Worm (Caenorhabditis elegans) whole organism, L2 larva: ENCODE measurements around the gene nlp-41.

Experiments
- C34F6.9 ChIP-seq: fragments of 150-350 bp; optimal IDR thresholded peaks from 2 replicates; lab custom pipeline; 2014; ENCODE audit warnings: missing biosample characterization, missing genetic modification characterization
- F13H6.1 ChIP-seq: sonication (generic microtip); optimal IDR thresholded peaks from 2 replicates; lab custom pipeline; 2016; ENCODE audit warnings: missing genetic modification characterization, missing compliant biosample characterization
- R02D3.7 ChIP-seq: fragments of 150-350 bp; optimal IDR thresholded peaks from 2 replicates; lab custom pipeline; 2014; ENCODE audit warnings: missing biosample characterization, missing genetic modification characterization
- ZK546.5 ChIP-seq: sonication (generic microtip); optimal IDR thresholded peaks from 2 replicates; lab custom pipeline; 2017; ENCODE audit warnings: missing biosample characterization, missing genetic modification characterization
- alr-1 ChIP-seq: fragments of 150-350 bp; optimal IDR thresholded peaks from 2 replicates; lab custom pipeline; 2014; ENCODE audit warnings: missing biosample characterization, missing genetic modification characterization
- aly-2 ChIP-seq: fragments of 150-350 bp; optimal IDR thresholded peaks from 2 replicates; lab custom pipeline; 2014; ENCODE audit warnings: missing biosample characterization, missing genetic modification characterization
- ama-1 ChIP-seq: fragments of 150-350 bp; optimal IDR thresholded peaks from 2 replicates; lab custom pipeline; 2018; ENCODE audit warnings: inconsistent platforms
- blmp-1 ChIP-seq: sonication (generic microtip); optimal IDR thresholded peaks from 2 replicates; lab custom pipeline; 2017; ENCODE audit warnings: missing genetic modification characterization, mild to moderate bottlenecking, missing compliant biosample characterization, antibody characterized with exemption, moderate library complexity; ENCODE audit not compliant: insufficient read depth
- ceh-16 ChIP-seq: fragments of 150-350 bp; optimal IDR thresholded peaks from 2 replicates; lab custom pipeline; 2014; ENCODE audit warnings: missing biosample characterization, missing genetic modification characterization
- ceh-82 ChIP-seq: fragments of 150-350 bp; optimal IDR thresholded peaks from 2 replicates; lab custom pipeline; 2014; ENCODE audit warnings: missing biosample characterization, missing genetic modification characterization
- crh-2 ChIP-seq: sonication (generic microtip); optimal IDR thresholded peaks from 2 replicates; lab custom pipeline; 2017; ENCODE audit warnings: missing biosample characterization, missing genetic modification characterization
- dmd-4 ChIP-seq: sonication (generic microtip); optimal IDR thresholded peaks from 2 replicates; lab custom pipeline; 2017; ENCODE audit warnings: missing biosample characterization, missing genetic modification characterization
- elt-1 ChIP-seq: fragments of 150-350 bp; optimal IDR thresholded peaks from 2 replicates; lab custom pipeline; 2014; ENCODE audit warnings: missing biosample characterization, missing genetic modification characterization
- elt-3 ChIP-seq: sonication (generic microtip); optimal IDR thresholded peaks from 2 replicates; lab custom pipeline; 2017; ENCODE audit warnings: missing biosample characterization, missing genetic modification characterization
- fos-1 ChIP-seq: fragments of 150-350 bp; optimal IDR thresholded peaks from 2 replicates; lab custom pipeline; 2014; ENCODE audit warnings: missing biosample characterization, missing genetic modification characterization
- lin-11 ChIP-seq: fragments of 150-350 bp; sonication (generic microtip); optimal IDR thresholded peaks from 2 replicates; lab custom pipeline; 2014; ENCODE audit warnings: missing biosample characterization, missing genetic modification characterization, inconsistent platforms, mixed read lengths
- lsy-2 ChIP-seq, 2 experiments: fragments of 150-350 bp in 1 of 2; sonication (generic microtip) in 1 of 2; optimal IDR thresholded peaks; 2 replicates each; lab custom pipeline; 2014 to 2017; ENCODE audit warnings: missing biosample characterization in 2 of 2, missing genetic modification characterization in 2 of 2
- mbf-1 ChIP-seq: sonication (generic microtip); optimal IDR thresholded peaks from 2 replicates; lab custom pipeline; 2017; ENCODE audit warnings: missing biosample characterization, missing genetic modification characterization
- mdl-1 ChIP-seq, 2 experiments: fragments of 150-350 bp in 1 of 2; sonication (generic microtip) in 1 of 2; optimal IDR thresholded peaks; 2 replicates each; lab custom pipeline; 2017; ENCODE audit warnings: missing biosample characterization in 2 of 2, missing genetic modification characterization in 2 of 2
- nhr-11 ChIP-seq: fragments of 150-350 bp; optimal IDR thresholded peaks from 2 replicates; lab custom pipeline; 2014; ENCODE audit warnings: missing biosample characterization, missing genetic modification characterization
- nhr-129 ChIP-seq: fragments of 150-350 bp; optimal IDR thresholded peaks from 2 replicates; lab custom pipeline; 2014; ENCODE audit warnings: missing biosample characterization, missing genetic modification characterization
- nhr-21 ChIP-seq: fragments of 150-350 bp; optimal IDR thresholded peaks from 2 replicates; lab custom pipeline; 2014; ENCODE audit warnings: missing biosample characterization, missing genetic modification characterization
- nhr-23 ChIP-seq: fragments of 150-350 bp; optimal IDR thresholded peaks from 2 replicates; lab custom pipeline; 2014; ENCODE audit warnings: missing biosample characterization, missing genetic modification reagents, missing genetic modification characterization
- nhr-237 ChIP-seq: fragments of 150-350 bp; optimal IDR thresholded peaks from 2 replicates; lab custom pipeline; 2014; ENCODE audit warnings: missing biosample characterization, missing genetic modification characterization
- nhr-6 ChIP-seq: fragments of 150-350 bp; optimal IDR thresholded peaks from 2 replicates; lab custom pipeline; 2014; ENCODE audit warnings: missing biosample characterization, missing genetic modification characterization
- nhr-77 ChIP-seq: fragments of 150-350 bp; optimal IDR thresholded peaks from 2 replicates; lab custom pipeline; 2014; ENCODE audit warnings: missing biosample characterization, missing genetic modification characterization
- peb-1 ChIP-seq: fragments of 150-350 bp; optimal IDR thresholded peaks from 2 replicates; lab custom pipeline; 2014; ENCODE audit warnings: missing biosample characterization, missing genetic modification characterization
- sem-4 ChIP-seq: fragments of 150-350 bp; optimal IDR thresholded peaks from 2 replicates; lab custom pipeline; 2014; ENCODE audit warnings: missing biosample characterization, missing genetic modification reagents, missing genetic modification characterization
- skn-1 ChIP-seq: sonication (generic microtip); optimal IDR thresholded peaks from 2 replicates; lab custom pipeline; 2017; ENCODE audit warnings: missing biosample characterization, missing genetic modification characterization
- sma-3 ChIP-seq: sonication (generic microtip); optimal IDR thresholded peaks from 2 replicates; lab custom pipeline; 2016; ENCODE audit warnings: missing genetic modification reagents, missing genetic modification characterization, missing compliant biosample characterization
- unc-39 ChIP-seq: fragments of 150-350 bp; optimal IDR thresholded peaks from 2 replicates; lab custom pipeline; 2014; ENCODE audit warnings: missing biosample characterization, missing genetic modification characterization
- unc-55 ChIP-seq: fragments of 150-350 bp; sonication (generic microtip); optimal IDR thresholded peaks from 3 replicates; lab custom pipeline; 2014; ENCODE audit warnings: missing biosample characterization, missing genetic modification reagents, missing genetic modification characterization
- unc-62 ChIP-seq: fragments of 150-350 bp; optimal IDR thresholded peaks from 2 replicates; lab custom pipeline; 2014; ENCODE audit warnings: missing biosample characterization, missing genetic modification reagents, missing genetic modification characterization
- zag-1 ChIP-seq: fragments of 150-350 bp; optimal IDR thresholded peaks from 2 replicates; lab custom pipeline; 2014; ENCODE audit warnings: missing biosample characterization, missing genetic modification characterization
- ztf-11 ChIP-seq: sonication (generic microtip); optimal IDR thresholded peaks from 2 replicates; lab custom pipeline; 2017; ENCODE audit warnings: missing biosample characterization, missing genetic modification characterization

nlp-41 gene

ce11 chrII:14550613-14551012 lies at the start of gene nlp-41:
TSS of gene nlp-41 (plus strand) at chrII:14550913.
- TF ChIP-seq elt-3 (no peak), unc-62 (GFP tag; lab: Kevin White, UChicago) (no peak), blmp-1 (tag; lab: Kevin White, UChicago) (no peak), nhr-77 (tag; lab: Kevin White, UChicago) (no peak), ceh-16 (tag; lab: Kevin White, UChicago) (no peak), ama-1 (no peak), C34F6.9 (tag; lab: Kevin White, UChicago) (no peak), aly-2 (tag; lab: Kevin White, UChicago) (no peak), mdl-1 (tag; optimal IDR thresholded peaks at IDR 0.05; lab: Kevin White, UChicago) (no peak), fos-1 (tag; lab: Kevin White, UChicago) (no peak), ZK546.5 (tag; lab: Kevin White, UChicago) (no peak), dmd-4 (tag; lab: Kevin White, UChicago) (no peak), sma-3 (GFP tag; lab: Kevin White, UChicago) (no peak), ztf-11 (tag; lab: Kevin White, UChicago) (no peak), lsy-2 (tag; optimal IDR thresholded peaks at IDR 0.05; lab: Kevin White, UChicago) (no peak)
- TF ChIP-seq, all 48 proteins: peak for 0

ce11 chrII:14501447-14501846 lies 49.3 kb upstream of the nlp-41 start, which contains the start of gene K10H10.5:
TSS of gene K10H10.5 (plus strand) at chrII:14501747.
- TF ChIP-seq ZK546.5 (tag; lab: Kevin White, UChicago), result no peak
- no peak for TF ChIP-seq C34F6.9 (tag; lab: Kevin White, UChicago)
- no peak for TF ChIP-seq aly-2 (tag; lab: Kevin White, UChicago)
- no peak for TF ChIP-seq ceh-82 (tag; lab: Kevin White, UChicago)
- TF ChIP-seq unc-55 (GFP tag; lab: Kevin White, UChicago), result no peak
- no peak for TF ChIP-seq nhr-129 (tag; lab: Kevin White, UChicago)
- no peak for TF ChIP-seq nhr-237 (tag; lab: Kevin White, UChicago)
- no peak for TF ChIP-seq elt-3
- TF ChIP-seq lin-11 (tag; lab: Kevin White, UChicago), result no peak
- TF ChIP-seq crh-2 (tag; lab: Kevin White, UChicago), result no peak
- TF ChIP-seq unc-39 (tag; lab: Kevin White, UChicago), result no peak
- TF ChIP-seq ceh-16 (tag; lab: Kevin White, UChicago), result no peak
- no peak for TF ChIP-seq nhr-23 (tag; lab: Kevin White, UChicago)
- no peak for TF ChIP-seq unc-62 (GFP tag; lab: Kevin White, UChicago)
- TF ChIP-seq zag-1 (tag; lab: Kevin White, UChicago), result no peak
- TF ChIP-seq F13H6.1 (tag; lab: Kevin White, UChicago), result no peak

ce11 chrII:14502997-14503396 lies 47.7 kb upstream of the nlp-41 start, which contains the start of gene K10H10.6:
TSS of gene K10H10.6 (plus strand) at chrII:14503297.
- no peak for TF ChIP-seq unc-62 (GFP tag; lab: Kevin White, UChicago)
- TF ChIP-seq, all 48 proteins: peak for 0

ce11 chrII:14506245-14506644 lies 44.5 kb upstream of the nlp-41 start, which contains the start of gene K10H10.12:
TSS of gene K10H10.12 (minus strand) at chrII:14506345.
- TF ChIP-seq nhr-21 (no peak), zag-1 (tag; lab: Kevin White, UChicago) (no peak), peb-1 (tag; lab: Kevin White, UChicago) (no peak), C34F6.9 (tag; lab: Kevin White, UChicago) (no peak), aly-2 (tag; lab: Kevin White, UChicago) (no peak), nhr-77 (tag; lab: Kevin White, UChicago) (no peak), ceh-82 (tag; lab: Kevin White, UChicago) (no peak), nhr-6 (tag; lab: Kevin White, UChicago) (no peak), ama-1 (no peak), nhr-11 (no peak), R02D3.7 (tag; lab: Kevin White, UChicago) (no peak), nhr-237 (tag; lab: Kevin White, UChicago) (no peak), elt-1 (tag; lab: Kevin White, UChicago) (no peak)

DNA sequence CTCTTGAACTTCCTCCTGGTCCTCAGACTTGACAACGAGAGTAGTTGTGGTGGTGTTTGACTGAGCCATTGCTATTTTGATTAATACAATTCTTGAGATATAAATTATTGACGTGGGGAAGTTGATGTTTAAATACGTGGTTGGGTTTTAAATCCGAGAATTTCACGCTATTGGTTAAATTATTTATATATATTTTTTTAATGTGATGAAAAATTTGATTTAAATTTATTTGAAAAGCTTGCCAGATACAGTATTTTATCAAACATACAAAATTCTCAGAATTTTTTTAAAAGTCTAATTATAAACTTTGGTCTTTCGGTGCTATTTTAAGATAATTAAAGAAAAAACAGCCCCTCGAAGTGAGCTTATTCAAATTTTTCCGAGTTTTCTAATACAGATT lies 43.1 kb upstream of the nlp-41 start, which contains the start of the genes K10H10.7 and K10H10.10:
TSS of gene K10H10.7 (minus strand) at position 101 of the 400 bp plus-strand sequence.
TSS of gene K10H10.10 (plus strand) at position 204 of the 400 bp plus-strand sequence.
- no peak for TF ChIP-seq sem-4 (tag; lab: Kevin White, UChicago)
- no peak for TF ChIP-seq zag-1 (tag; lab: Kevin White, UChicago)
- no peak for TF ChIP-seq alr-1
- TF ChIP-seq mbf-1 (tag; lab: Kevin White, UChicago), result no peak
- TF ChIP-seq skn-1 (tag; lab: Kevin White, UChicago), result no peak
- TF ChIP-seq ztf-11 (tag; lab: Kevin White, UChicago), result no peak
- TF ChIP-seq F13H6.1 (tag; lab: Kevin White, UChicago), result no peak
- TF ChIP-seq ceh-16 (tag; lab: Kevin White, UChicago), result no peak
- TF ChIP-seq mdl-1 (tag; optimal IDR thresholded peaks at IDR 0.05; lab: Kevin White, UChicago), result no peak
